Fruit fly (Drosophila melanogaster): ENCODE results near the gene CG7126.

The CG7126 gene

dm6 chr3R:18283441-18283840, 19.2 kb downstream of the CG7126 start, which contains the start of the genes CG14312 and CG8064 (continued):
- TF ChIP-seq CG2120 (GFP tag; optimal IDR thresholded peaks at IDR 0.05): peak; percentile 5
- 0 out of 3 replicates have a peak, but pooled peaks have one; percentile 15 for TF ChIP-seq zfh1 (GFP tag; IDR thresholded peaks at IDR 0.05)
- peak; percentile 18 for TF ChIP-seq CG9797 (GFP tag; optimal IDR thresholded peaks at IDR 0.05)
- TF ChIP-seq CG11696 (GFP tag; IDR thresholded peaks at IDR 0.05): no peak
- TF ChIP-seq CG6791 (GFP tag; IDR thresholded peaks at IDR 0.05; ENCODE audit: partially characterized antibody): peak; percentile 78
- TF ChIP-seq CG4617 (GFP tag; optimal IDR thresholded peaks at IDR 0.05; ENCODE audit: borderline replicate concordance): peak; percentile 37
- no peak for TF ChIP-seq jumu (GFP tag; optimal IDR thresholded peaks at IDR 0.05)
- no peak for TF ChIP-seq cas (GFP tag; IDR thresholded peaks at IDR 0.05)
- peak; percentile 80 for TF ChIP-seq amos (GFP tag; IDR thresholded peaks at IDR 0.05; ENCODE audit: partially characterized antibody)
- TF ChIP-seq Lpt (GFP tag; optimal IDR thresholded peaks at IDR 0.05): no peak
- peak; percentile 48 for TF ChIP-seq Lhr (GFP tag; optimal IDR thresholded peaks at IDR 0.05)
- TF ChIP-seq kni (GFP tag; optimal IDR thresholded peaks at IDR 0.05): no peak
- TF ChIP-seq BEAF-32 (GFP tag; optimal IDR thresholded peaks at IDR 0.05): peak; percentile 77
- peak; percentile 21; the same call in 1 of the 3 replicates for TF ChIP-seq Doc3 (GFP tag; IDR thresholded peaks at IDR 0.05; ENCODE audit: partially characterized antibody)
- peak; percentile 61; the same call in 1 of the 3 replicates for TF ChIP-seq CG34422 (GFP tag; IDR thresholded peaks at IDR 0.05)
- TF ChIP-seq CG42726 (GFP tag; IDR thresholded peaks at IDR 0.05; ENCODE audit: partially characterized antibody): peak; percentile 13; the same call in 1 of the 2 replicates
- no peak for TF ChIP-seq lilli (GFP tag; optimal IDR thresholded peaks at IDR 0.05)
- peak; percentile 21 for TF ChIP-seq CG17829 (tag; optimal IDR thresholded peaks at IDR 0.05)
- no peak for TF ChIP-seq CG5953 (GFP tag; IDR thresholded peaks at IDR 0.05)
- peak; percentile 34 for TF ChIP-seq CG10267 (tag; optimal IDR thresholded peaks at IDR 0.05)
- TF ChIP-seq Blimp-1 (GFP tag; optimal IDR thresholded peaks at IDR 0.05): no peak
- peak; percentile 93 for TF ChIP-seq pzg (GFP tag; optimal IDR thresholded peaks at IDR 0.05)
- TF ChIP-seq hkb (optimal IDR thresholded peaks at IDR 0.05): peak; percentile 39
- TF ChIP-seq hkb (GFP tag; IDR thresholded peaks at IDR 0.05): no peak
- TF ChIP-seq Nf-YB (GFP tag; optimal IDR thresholded peaks at IDR 0.05): peak; percentile 2
- TF ChIP-seq Med (GFP tag): peak; percentile 55
- peak; percentile 12 for TF ChIP-seq her (GFP tag; optimal IDR thresholded peaks at IDR 0.05)
- peak in 1 of 2 experiments; percentile 32 for TF ChIP-seq crp (GFP tag; optimal IDR thresholded peaks at IDR 0.05)
- TF ChIP-seq Meics (GFP tag; optimal IDR thresholded peaks at IDR 0.05): no peak
- no peak for TF ChIP-seq CG8290 (GFP tag; optimal IDR thresholded peaks at IDR 0.05)
- TF ChIP-seq CG8290 (tag; optimal IDR thresholded peaks at IDR 0.05): no peak
- TF ChIP-seq CG2116 (GFP tag; optimal IDR thresholded peaks at IDR 0.05): peak; percentile 76
- peak; percentile 81 for TF ChIP-seq Dp (GFP tag; optimal IDR thresholded peaks at IDR 0.05)
- peak; percentile 66 for TF ChIP-seq HLH4C (GFP tag; IDR thresholded peaks at IDR 0.05; ENCODE audit: partially characterized antibody)
- TF ChIP-seq bbx (GFP tag; IDR thresholded peaks at IDR 0.05; ENCODE audit: partially characterized antibody): peak; percentile 65
- peak; percentile 30; the same call in 1 of the 2 replicates for TF ChIP-seq nerfin-2 (GFP tag; IDR thresholded peaks at IDR 0.05; ENCODE audit: partially characterized antibody)
- TF ChIP-seq vvl (GFP tag; IDR thresholded peaks at IDR 0.05): 0 out of 2 replicates have a peak, but pooled peaks have one; percentile 25
- TF ChIP-seq Hr51 (GFP tag; optimal IDR thresholded peaks at IDR 0.05): peak in 1 of 2 experiments; percentile 75
- peak; percentile 4 for TF ChIP-seq CG15601 (tag; optimal IDR thresholded peaks at IDR 0.05)
- peak; percentile 78 for TF ChIP-seq MBD-R2 (GFP tag; IDR thresholded peaks at IDR 0.05)
- TF ChIP-seq nmo (GFP tag; optimal IDR thresholded peaks at IDR 0.05): peak; percentile 30
- peak; percentile 81 for TF ChIP-seq Max (GFP tag; optimal IDR thresholded peaks at IDR 0.05)
- peak; percentile 93 for TF ChIP-seq YL-1 (GFP tag; optimal IDR thresholded peaks at IDR 0.05)
- TF ChIP-seq CHES-1-like (GFP tag; optimal IDR thresholded peaks at IDR 0.05): peak; percentile 29
- TF ChIP-seq inv (GFP tag; IDR thresholded peaks at IDR 0.05; ENCODE audit: partially characterized antibody): peak; percentile 41; the same call in 1 of the 2 replicates
- TF ChIP-seq Opbp (GFP tag; IDR thresholded peaks at IDR 0.05; ENCODE audit: partially characterized antibody): peak; percentile 75
- peak; percentile 52; the same call in 1 of the 2 replicates for TF ChIP-seq sna (GFP tag; IDR thresholded peaks at IDR 0.05; ENCODE audit: partially characterized antibody)
- TF ChIP-seq unc-4 (GFP tag; IDR thresholded peaks at IDR 0.05; ENCODE audit: partially characterized antibody): peak; percentile 66
